Worm (Caenorhabditis elegans) whole organism, late embryonic: ENCODE measurements around the gene tbx-36.

Experiments used
- C08G9.2 ChIP-seq: sonication (generic microtip); optimal IDR thresholded peaks from 2 replicates; lab custom pipeline; 2016; ENCODE audit warnings: mild to moderate bottlenecking, missing genetic modification characterization, moderate library complexity, missing compliant biosample characterization
- F13H6.1 ChIP-seq: sonication (generic microtip); optimal IDR thresholded peaks from 2 replicates; lab custom pipeline; 2016; ENCODE audit warnings: missing genetic modification characterization, missing compliant biosample characterization
- T23F11.4 ChIP-seq: fragments of 200-800 bp; sonication (Bioruptor generic); optimal IDR thresholded peaks from 2 replicates; lab custom pipeline; 2018; ENCODE audit warnings: mild to moderate bottlenecking, missing genetic modification characterization, missing compliant biosample characterization
- ama-1 ChIP-seq: fragments of 150-350 bp; optimal IDR thresholded peaks from 2 replicates; lab custom pipeline; 2014
- ceh-14 ChIP-seq: sonication (generic microtip); optimal IDR thresholded peaks from 2 replicates; lab custom pipeline; 2016; ENCODE audit warnings: missing genotype, missing genetic modification characterization, missing compliant biosample characterization
- ceh-18 ChIP-seq: sonication (generic microtip); optimal IDR thresholded peaks from 2 replicates; lab custom pipeline; 2016; ENCODE audit warnings: missing genetic modification characterization, missing compliant biosample characterization
- ceh-19 ChIP-seq: fragments of 200-800 bp; sonication (Bioruptor generic); optimal IDR thresholded peaks from 2 replicates; lab custom pipeline; 2018; ENCODE audit warnings: mild to moderate bottlenecking, missing genetic modification characterization, missing compliant biosample characterization
- ceh-24 ChIP-seq: sonication (generic microtip); optimal IDR thresholded peaks from 2 replicates; lab custom pipeline; 2016; ENCODE audit warnings: mild to moderate bottlenecking, missing genetic modification characterization, missing compliant biosample characterization
- ceh-30 ChIP-seq: fragments of 150-350 bp; optimal IDR thresholded peaks from 2 replicates; lab custom pipeline; 2014; ENCODE audit warnings: missing biosample characterization, missing genetic modification characterization
- ceh-31 ChIP-seq: sonication (generic microtip); optimal IDR thresholded peaks from 2 replicates; lab custom pipeline; 2016; ENCODE audit warnings: missing genetic modification characterization, missing compliant biosample characterization
- ceh-45 ChIP-seq: fragments of 200-800 bp; sonication (Bioruptor generic); IDR thresholded peaks from 2 replicates; pipeline ENCODE4 v1.3.6; 2022; ENCODE audit warnings: missing genetic modification reagents, missing genetic modification characterization, missing compliant biosample characterization
- ceh-6 ChIP-seq: fragments of 200-800 bp; sonication (Bioruptor generic); optimal IDR thresholded peaks from 2 replicates; lab custom pipeline; 2018; ENCODE audit warnings: mild to moderate bottlenecking, missing genetic modification characterization, missing compliant biosample characterization
- ceh-9 ChIP-seq: sonication (generic microtip); optimal IDR thresholded peaks from 2 replicates; lab custom pipeline; 2016; ENCODE audit warnings: mild to moderate bottlenecking, missing genetic modification characterization, inconsistent platforms, missing compliant biosample characterization
- dve-1 ChIP-seq: sonication (generic microtip); optimal IDR thresholded peaks from 2 replicates; lab custom pipeline; 2017; ENCODE audit warnings: antibody characterized with exemption, mild to moderate bottlenecking, missing genetic modification characterization, missing compliant biosample characterization
- elt-2 ChIP-seq: sonication (generic microtip); optimal IDR thresholded peaks from 2 replicates; lab custom pipeline; 2016; ENCODE audit warnings: missing genetic modification reagents, missing genetic modification characterization, missing compliant biosample characterization
- elt-4 ChIP-seq: sonication (generic microtip); optimal IDR thresholded peaks from 2 replicates; lab custom pipeline; 2016; ENCODE audit warnings: missing genetic modification characterization, missing compliant biosample characterization
- hlh-13 ChIP-seq: fragments of 200-800 bp; sonication (Bioruptor generic); optimal IDR thresholded peaks from 2 replicates; lab custom pipeline; 2018; ENCODE audit warnings: mild to moderate bottlenecking, missing genetic modification characterization, missing compliant biosample characterization
- hlh-30 ChIP-seq: sonication (generic microtip); optimal IDR thresholded peaks from 2 replicates; lab custom pipeline; 2017; ENCODE audit warnings: antibody characterized with exemption, missing genetic modification characterization, missing compliant biosample characterization; ENCODE audit not compliant: insufficient read depth
- hlh-8 ChIP-seq: sonication (generic microtip); optimal IDR thresholded peaks from 2 replicates; lab custom pipeline; 2016; ENCODE audit warnings: missing genotype, missing genetic modification characterization, missing compliant biosample characterization
- lin-11 ChIP-seq: fragments of 200-800 bp; sonication (Bioruptor generic); optimal IDR thresholded peaks from 2 replicates; lab custom pipeline; 2018; ENCODE audit warnings: mild to moderate bottlenecking, missing genetic modification characterization, missing compliant biosample characterization
- mec-3 ChIP-seq: sonication (generic microtip); optimal IDR thresholded peaks from 2 replicates; lab custom pipeline; 2016; ENCODE audit warnings: borderline replicate concordance, missing genetic modification characterization, missing compliant biosample characterization
- nfya-1 ChIP-seq: sonication (generic microtip); optimal IDR thresholded peaks from 2 replicates; lab custom pipeline; 2017; ENCODE audit warnings: missing genetic modification characterization, mild to moderate bottlenecking, missing compliant biosample characterization, antibody characterized with exemption, moderate library complexity
- pag-3 ChIP-seq: sonication (generic microtip); optimal IDR thresholded peaks from 2 replicates; lab custom pipeline; 2016; ENCODE audit warnings: missing compliant biosample characterization, missing genetic modification characterization, borderline replicate concordance
- pat-9 ChIP-seq: fragments of 200-800 bp; sonication (Bioruptor generic); optimal IDR thresholded peaks from 2 replicates; lab custom pipeline; 2018; ENCODE audit warnings: mild to moderate bottlenecking, missing genetic modification characterization, moderate library complexity, missing compliant biosample characterization
- pax-1 ChIP-seq: fragments of 150-350 bp; optimal IDR thresholded peaks from 2 replicates; lab custom pipeline; 2014; ENCODE audit warnings: missing biosample characterization, missing genetic modification characterization
- pqm-1 ChIP-seq: sonication (generic microtip); optimal IDR thresholded peaks from 2 replicates; lab custom pipeline; 2016; ENCODE audit warnings: missing genetic modification characterization, missing compliant biosample characterization
- pros-1 ChIP-seq: fragments of 150-350 bp; optimal IDR thresholded peaks from 2 replicates; lab custom pipeline; 2014; ENCODE audit warnings: missing biosample characterization, missing genetic modification reagents, missing genetic modification characterization
- ref-2 ChIP-seq: sonication (generic microtip); optimal IDR thresholded peaks from 2 replicates; lab custom pipeline; 2016; ENCODE audit warnings: missing genetic modification characterization, missing compliant biosample characterization
- rnt-1 ChIP-seq: sonication (generic microtip); optimal IDR thresholded peaks from 2 replicates; lab custom pipeline; 2016; ENCODE audit warnings: missing genetic modification characterization, missing compliant biosample characterization
- sox-2 ChIP-seq: fragments of 200-800 bp; sonication (Bioruptor generic); IDR thresholded peaks from 2 replicates; pipeline ENCODE4 v1.3.6; 2022; ENCODE audit warnings: missing genetic modification reagents, missing genetic modification characterization, missing compliant biosample characterization
- sox-4 ChIP-seq: sonication (generic microtip); optimal IDR thresholded peaks from 2 replicates; lab custom pipeline; 2017; ENCODE audit warnings: mild to moderate bottlenecking, missing genetic modification characterization, inconsistent platforms, missing compliant biosample characterization
- tbx-7 ChIP-seq: sonication (generic microtip); optimal IDR thresholded peaks from 2 replicates; lab custom pipeline; 2016; ENCODE audit warnings: missing genotype, missing genetic modification characterization, missing compliant biosample characterization
- ttx-3 ChIP-seq: sonication (generic microtip); optimal IDR thresholded peaks from 2 replicates; lab custom pipeline; 2016; ENCODE audit warnings: missing genetic modification reagents, missing genetic modification characterization, missing compliant biosample characterization
- unc-42 ChIP-seq: sonication (generic microtip); optimal IDR thresholded peaks from 2 replicates; lab custom pipeline; 2016; ENCODE audit warnings: missing genotype, missing genetic modification characterization, missing compliant biosample characterization
- unc-55 ChIP-seq: sonication (generic microtip); optimal IDR thresholded peaks from 2 replicates; lab custom pipeline; 2017; ENCODE audit warnings: missing biosample characterization, missing genetic modification reagents, missing genetic modification characterization
- zip-5 ChIP-seq: sonication (generic microtip); optimal IDR thresholded peaks from 2 replicates; lab custom pipeline; 2016; ENCODE audit warnings: missing genetic modification characterization, missing compliant biosample characterization
- ztf-16 ChIP-seq: sonication (generic microtip); optimal IDR thresholded peaks from 2 replicates; lab custom pipeline; 2017; ENCODE audit warnings: missing genetic modification characterization, missing compliant biosample characterization

tbx-36 gene

DNA sequence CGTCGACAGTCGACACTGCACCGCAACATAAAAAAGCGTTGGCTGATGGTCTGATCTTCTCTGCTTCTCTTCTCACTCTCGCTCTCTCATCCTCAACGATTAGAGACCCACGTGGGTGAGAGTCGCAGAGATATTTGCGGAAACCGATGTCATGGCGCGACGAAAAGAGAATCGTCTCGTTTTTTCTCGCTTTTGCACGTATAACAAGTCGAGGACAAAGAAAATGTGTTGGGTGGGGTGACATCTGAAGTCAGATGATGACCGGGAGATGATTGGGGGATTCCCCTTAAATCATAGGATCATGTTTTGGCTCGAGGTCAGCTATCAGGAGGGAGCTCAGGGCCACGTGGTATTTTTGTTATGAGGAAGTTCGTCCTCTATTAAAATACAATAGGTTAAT lies 6.0 kb downstream of the tbx-36 start:
- peak; percentile 68 for TF ChIP-seq hlh-30 (tag; lab: Kevin White, UChicago)
- no peak for TF ChIP-seq ztf-16
- TF ChIP-seq ceh-18 (tag; lab: Kevin White, UChicago), result peak; percentile 85
- no peak for TF ChIP-seq lin-11 (tag; lab: Kevin White, UChicago)
- TF ChIP-seq pqm-1, result peak; percentile 50
- peak; percentile 37 for TF ChIP-seq unc-55 (GFP tag; lab: Kevin White, UChicago)
- TF ChIP-seq elt-4 (tag; lab: Kevin White, UChicago), result no peak
- no peak for TF ChIP-seq ceh-45 (GFP tag; lab: Robert Waterston, UW)
- TF ChIP-seq zip-5 (tag; lab: Kevin White, UChicago), result no peak
- TF ChIP-seq hlh-8 (tag; lab: Kevin White, UChicago), result no peak

DNA sequence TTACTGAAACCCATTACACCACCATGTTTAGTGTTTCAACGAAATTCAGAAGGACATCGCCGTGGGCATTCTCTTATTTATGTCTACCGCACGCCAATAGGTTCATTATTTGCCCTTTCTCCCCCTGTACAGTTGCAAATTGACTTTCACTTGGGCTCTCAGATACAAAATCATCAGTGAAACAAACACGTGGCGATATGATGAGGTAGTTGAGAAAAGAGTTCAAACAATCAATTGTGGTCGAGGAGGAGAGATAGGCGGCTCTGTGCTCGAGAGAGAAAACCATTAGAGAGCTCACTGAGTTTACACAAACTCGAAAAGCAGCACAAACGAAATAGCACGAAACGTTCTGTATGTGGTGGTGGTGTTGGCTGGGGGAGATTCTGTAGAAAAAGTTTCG lies 6.7 kb downstream of the tbx-36 start:
- TF ChIP-seq dve-1 (tag; lab: Kevin White, UChicago) (no peak), ceh-18 (tag; lab: Kevin White, UChicago) (peak; percentile 4), sox-2 (GFP tag; lab: Robert Waterston, UW) (no peak)

DNA sequence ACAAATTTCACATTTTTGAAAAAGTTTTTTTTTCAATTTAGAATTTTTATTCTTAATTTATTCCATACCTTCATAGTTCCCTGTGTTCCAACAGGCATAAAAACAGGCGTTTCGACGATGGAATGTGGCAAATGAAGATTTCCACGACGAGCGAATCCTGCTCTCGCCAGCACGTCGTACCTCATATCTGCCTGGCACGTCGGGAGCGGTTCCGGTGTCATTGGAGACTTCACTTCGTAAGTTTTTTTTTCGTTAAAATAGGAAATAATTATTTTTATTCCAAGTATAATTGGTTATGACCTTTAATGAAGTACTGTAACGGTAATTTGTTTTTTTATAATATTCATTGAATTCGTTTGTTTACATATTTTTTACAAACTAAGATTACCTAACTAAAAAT lies 9.2 kb downstream of the tbx-36 start, which contains the start of gene tgt-1:
TSS of gene tgt-1 (minus strand) at position 232 of the 400 bp plus-strand sequence.
- TF ChIP-seq ceh-31 (tag; lab: Kevin White, UChicago), result no peak
- no peak for TF ChIP-seq lin-11 (tag; lab: Kevin White, UChicago)
- TF ChIP-seq zip-5 (tag; lab: Kevin White, UChicago), result no peak
- TF ChIP-seq C08G9.2 (tag; lab: Kevin White, UChicago), result no peak
- TF ChIP-seq ttx-3, result no peak
- TF ChIP-seq pat-9 (tag; lab: Kevin White, UChicago), result no peak
- no peak for TF ChIP-seq ceh-30
- TF ChIP-seq pag-3, result no peak
- no peak for TF ChIP-seq T23F11.4 (GFP tag; lab: Kevin White, UChicago)
- TF ChIP-seq hlh-13 (GFP tag; lab: Kevin White, UChicago), result no peak
- no peak for TF ChIP-seq hlh-8 (tag; lab: Kevin White, UChicago)
- TF ChIP-seq unc-42 (tag; lab: Kevin White, UChicago), result no peak
- TF ChIP-seq pros-1 (tag; lab: Kevin White, UChicago), result no peak
- TF ChIP-seq ceh-14 (tag; lab: Kevin White, UChicago), result no peak
- TF ChIP-seq sox-4 (tag; lab: Kevin White, UChicago), result no peak
- TF ChIP-seq ceh-45 (GFP tag; lab: Robert Waterston, UW), result no peak
- TF ChIP-seq ceh-6 (GFP tag; lab: Kevin White, UChicago), result no peak
- no peak for TF ChIP-seq ref-2 (tag; lab: Kevin White, UChicago)
- no peak for TF ChIP-seq elt-2 (tag; lab: Kevin White, UChicago)

DNA sequence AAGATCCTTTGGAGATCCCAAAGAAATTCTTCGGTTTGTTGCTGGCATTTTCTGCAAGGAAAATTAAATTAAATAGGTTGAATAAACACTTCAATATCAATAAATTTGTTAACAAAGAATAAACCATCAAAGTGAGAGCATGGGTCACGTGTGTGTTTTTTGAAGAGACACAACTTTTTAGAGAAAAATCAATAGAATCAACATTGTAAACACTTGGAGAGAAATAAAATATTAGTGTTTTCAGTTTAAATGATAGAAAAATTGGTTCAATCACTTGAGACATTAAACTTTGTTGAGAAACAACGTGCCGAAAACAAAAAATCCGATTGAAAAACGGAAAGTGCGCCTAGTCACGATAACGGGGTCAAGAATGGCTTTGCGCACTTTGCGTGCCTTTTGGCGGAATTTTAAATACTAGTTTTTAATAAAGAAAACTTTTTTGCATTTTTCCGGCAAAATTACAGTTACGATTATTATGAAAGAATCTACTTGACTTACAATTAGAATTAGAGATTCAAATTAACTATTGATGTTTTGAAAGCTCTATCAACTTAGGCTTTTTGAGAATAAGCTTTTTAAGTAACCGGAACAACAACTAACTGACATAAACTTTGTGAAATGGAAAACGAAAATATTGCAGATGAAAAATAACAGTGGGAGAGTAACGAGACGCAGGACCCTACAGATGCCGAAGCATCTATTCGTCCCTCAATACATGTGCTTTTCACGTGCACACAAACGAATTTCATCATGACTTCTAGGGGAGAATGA lies 11.3 kb downstream of the tbx-36 start, which contains the start of gene ZK829.7:
TSS of gene ZK829.7 (minus strand) at position 51 of the 771 bp plus-strand sequence.
- TF ChIP-seq unc-42 (tag; lab: Kevin White, UChicago) (peak; percentile 20), pax-1 (tag; lab: Kevin White, UChicago) (peak; percentile 41), rnt-1 (tag; lab: Kevin White, UChicago) (no peak), nfya-1 (peak; percentile 24), hlh-30 (tag; lab: Kevin White, UChicago) (peak; percentile 16), unc-55 (GFP tag; lab: Kevin White, UChicago) (peak; percentile 7), ceh-30 (peak; percentile 34), ama-1 (lab: Kevin White, UChicago) (no peak)

DNA sequence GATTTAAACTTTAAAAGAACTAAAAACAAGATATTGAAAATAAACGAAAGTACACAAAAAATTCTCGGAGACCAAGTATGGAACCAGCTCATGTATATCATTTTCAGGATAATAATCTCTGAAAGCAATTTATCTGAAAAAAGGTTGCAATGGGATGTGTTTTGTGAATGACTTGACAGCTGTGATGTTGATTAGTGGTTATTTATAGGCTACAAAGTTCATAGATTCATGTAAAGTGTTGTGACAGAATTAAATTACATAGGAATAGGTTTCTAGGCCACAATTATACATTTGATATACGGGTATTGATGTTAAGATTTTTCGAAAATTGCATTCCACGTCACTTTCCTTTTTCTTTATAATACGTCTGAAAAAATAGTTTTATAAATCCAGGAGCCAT lies 15.0 kb downstream of the tbx-36 start, which contains the start of gene srj-1:
TSS of gene srj-1 (minus strand) at position 101 of the 400 bp plus-strand sequence.
- TF ChIP-seq tbx-7 (tag; lab: Kevin White, UChicago) (no peak), ceh-45 (GFP tag; lab: Robert Waterston, UW) (no peak), ceh-9 (no peak), ref-2 (tag; lab: Kevin White, UChicago) (no peak), mec-3 (tag; lab: Kevin White, UChicago) (no peak), ceh-24 (no peak), F13H6.1 (tag; lab: Kevin White, UChicago) (no peak), ceh-19 (no peak), unc-42 (tag; lab: Kevin White, UChicago) (no peak), ceh-6 (GFP tag; lab: Kevin White, UChicago) (no peak)
